Worm (Caenorhabditis elegans) whole organism, L3 larva: Measurements from ENCODE around the gene T02B11.6.

Experiments used
- ceh-28 ChIP-seq: fragments of 150-350 bp; optimal IDR thresholded peaks from 2 replicates; lab custom pipeline; 2014; ENCODE audit warnings: missing biosample characterization, missing genetic modification reagents, missing genetic modification characterization
- egl-27 ChIP-seq: sonication (generic microtip); optimal IDR thresholded peaks from 4 replicates; lab custom pipeline; 2017; ENCODE audit warnings: missing biosample characterization, missing genetic modification reagents, missing genetic modification characterization
- elt-1 ChIP-seq: fragments of 150-350 bp; optimal IDR thresholded peaks from 2 replicates; lab custom pipeline; 2014; ENCODE audit warnings: missing biosample characterization, missing genetic modification characterization
- fos-1 ChIP-seq: fragments of 150-350 bp; optimal IDR thresholded peaks from 2 replicates; lab custom pipeline; 2014; ENCODE audit warnings: missing biosample characterization, missing genetic modification characterization
- lin-39 ChIP-seq: fragments of 150-350 bp; optimal IDR thresholded peaks from 2 replicates; lab custom pipeline; 2018; ENCODE audit warnings: missing biosample characterization, missing genetic modification reagents, missing genetic modification characterization
- nfya-1 ChIP-seq: sonication (generic microtip); optimal IDR thresholded peaks from 2 replicates; lab custom pipeline; 2017; ENCODE audit warnings: missing genetic modification characterization, mild to moderate bottlenecking, missing compliant biosample characterization, antibody characterized with exemption, moderate library complexity; ENCODE audit not compliant: insufficient read depth
- snpc-4 ChIP-seq: fragments of 150-350 bp; optimal IDR thresholded peaks from 2 replicates; lab custom pipeline; 2014; ENCODE audit warnings: missing biosample characterization, missing genetic modification characterization
- tbx-2 ChIP-seq: sonication (generic microtip); optimal IDR thresholded peaks from 2 replicates; lab custom pipeline; 2016; ENCODE audit warnings: mild to moderate bottlenecking, missing genetic modification characterization, missing compliant biosample characterization
- ztf-11 ChIP-seq: fragments of 150-350 bp; optimal IDR thresholded peaks from 2 replicates; lab custom pipeline; 2014; ENCODE audit warnings: missing biosample characterization, missing genetic modification characterization

ce11 chrV:854966-855365 lies 34.1 kb downstream of the T02B11.6 start, which contains the start of gene K09C6.9:
- TF ChIP-seq ceh-28 (no peak), ztf-11 (tag; lab: Kevin White, UChicago) (no peak), fos-1 (tag; lab: Kevin White, UChicago) (no peak), nfya-1 (tag; lab: Kevin White, UChicago) (no peak), snpc-4 (tag; lab: Kevin White, UChicago) (no peak), lin-39 (tag; lab: Kevin White, UChicago) (no peak), elt-1 (tag; lab: Kevin White, UChicago) (no peak), tbx-2 (tag; lab: Kevin White, UChicago) (no peak), egl-27 (tag; lab: Kevin White, UChicago) (no peak)
